Worm (Caenorhabditis elegans) whole organism, L2 larva: ENCODE measurements around the gene W01D2.1.

Source experiments
- elt-1 ChIP-seq: fragments of 150-350 bp; optimal IDR thresholded peaks from 2 replicates; lab custom pipeline; 2014; ENCODE audit warnings: missing biosample characterization, missing genetic modification characterization
- fos-1 ChIP-seq: fragments of 150-350 bp; optimal IDR thresholded peaks from 2 replicates; lab custom pipeline; 2014; ENCODE audit warnings: missing biosample characterization, missing genetic modification characterization
- lin-11 ChIP-seq: fragments of 150-350 bp; sonication (generic microtip); optimal IDR thresholded peaks from 2 replicates; lab custom pipeline; 2014; ENCODE audit warnings: missing biosample characterization, missing genetic modification characterization, inconsistent platforms, mixed read lengths
- nhr-23 ChIP-seq: fragments of 150-350 bp; optimal IDR thresholded peaks from 2 replicates; lab custom pipeline; 2014; ENCODE audit warnings: missing biosample characterization, missing genetic modification reagents, missing genetic modification characterization
- nhr-237 ChIP-seq: fragments of 150-350 bp; optimal IDR thresholded peaks from 2 replicates; lab custom pipeline; 2014; ENCODE audit warnings: missing biosample characterization, missing genetic modification characterization
- nhr-25 ChIP-seq: fragments of 150-350 bp; sonication (generic microtip); optimal IDR thresholded peaks from 3 replicates; lab custom pipeline; 2014; ENCODE audit warnings: missing biosample characterization, missing genetic modification characterization
- zag-1 ChIP-seq: fragments of 150-350 bp; optimal IDR thresholded peaks from 2 replicates; lab custom pipeline; 2014; ENCODE audit warnings: missing biosample characterization, missing genetic modification characterization

DNA sequence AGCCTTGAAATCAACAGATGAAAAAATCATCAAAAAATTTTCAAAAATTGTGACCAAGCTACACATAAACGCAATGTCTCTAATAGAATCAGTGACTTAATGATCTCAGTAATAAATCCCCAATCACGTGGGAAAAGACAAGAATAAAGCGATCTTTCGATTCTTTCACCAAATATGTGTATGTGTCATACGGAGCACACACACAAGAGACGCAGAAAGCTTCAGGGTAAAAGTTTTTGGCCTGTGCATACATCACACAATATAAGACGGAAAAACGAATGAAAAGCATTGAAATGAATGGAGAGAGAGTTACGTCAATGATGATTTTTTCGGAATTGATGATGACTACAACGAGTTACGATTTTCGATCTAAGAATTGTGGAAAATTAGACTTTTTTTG, 5.1 kb downstream of the W01D2.1 start:
- TF ChIP-seq fos-1 (tag; lab: Kevin White, UChicago) (peak; percentile 54), nhr-25 (tag; lab: Kevin White, UChicago) (no peak), nhr-237 (no peak), lin-11 (tag; lab: Kevin White, UChicago) (no peak), zag-1 (tag; lab: Kevin White, UChicago) (no peak), elt-1 (no peak), nhr-23 (no peak)
